Fruit fly (Drosophila melanogaster) ovary, adult (tissue): Measurements from ENCODE around the gene Cpr35B.

Experiments used
- CG17801 ChIP-seq: fragments of 200-800 bp; optimal IDR thresholded peaks from 2 replicates; lab custom pipeline; 2019; ENCODE audit warnings: missing biosample characterization, mild to moderate bottlenecking, missing genetic modification characterization, moderate library complexity; ENCODE audit not compliant: partially characterized antibody

Gene Cpr35B

dm6 chr2L:14432410-14433340 lies 7.7 kb upstream of the Cpr35B start:
- no peak for TF ChIP-seq CG17801

DNA sequence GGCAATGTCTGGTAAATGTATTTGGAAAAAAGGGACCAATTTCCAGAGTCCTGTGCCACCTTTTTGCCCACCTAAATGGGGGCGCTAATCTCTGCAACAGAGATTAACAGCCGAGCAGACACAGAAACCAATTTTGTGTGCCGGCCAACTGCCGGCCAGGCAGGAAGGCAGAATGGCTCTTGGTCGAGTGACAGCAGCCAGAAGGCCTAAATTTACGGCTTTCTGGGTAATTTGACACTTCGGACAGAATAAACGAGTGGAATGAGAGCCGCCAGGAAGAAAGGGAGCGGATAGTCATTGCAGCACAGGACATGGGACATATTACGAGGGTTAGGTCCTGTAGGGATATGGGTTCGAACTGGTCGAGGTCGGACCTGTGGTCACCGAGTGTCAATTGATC lies 6.4 kb upstream of the Cpr35B start:
- no peak for TF ChIP-seq CG17801

DNA sequence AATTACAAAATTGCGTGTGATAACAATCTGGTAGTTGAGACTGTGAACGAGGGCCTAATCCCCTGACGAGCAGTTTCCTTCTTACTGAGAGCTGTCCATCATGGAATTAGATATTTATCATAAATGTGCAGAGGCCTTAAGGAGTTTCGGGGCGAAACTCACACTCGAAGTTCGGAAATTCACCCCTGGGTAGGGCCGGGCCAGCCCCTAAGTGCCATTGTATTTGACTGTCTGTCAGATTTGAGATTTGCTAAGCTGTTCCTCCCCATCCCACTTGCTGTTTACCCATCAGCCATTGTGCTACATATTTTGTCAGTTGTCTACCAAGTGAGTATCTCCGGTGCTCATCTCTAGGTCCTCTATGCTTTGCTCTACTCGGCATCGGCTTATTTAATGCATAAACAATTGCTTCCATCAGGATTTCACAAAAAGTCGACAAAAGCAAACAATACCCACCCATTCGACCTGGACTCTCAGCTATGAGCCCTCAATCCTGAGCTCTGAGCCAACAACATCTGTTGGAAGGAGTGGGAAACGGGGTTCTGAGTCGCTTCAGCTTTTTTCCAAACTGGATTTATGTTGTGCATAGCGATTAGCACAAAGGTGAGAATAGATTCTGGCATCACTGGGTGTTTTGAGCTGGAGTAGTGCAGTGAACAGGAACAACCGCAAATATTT lies 5.3 kb upstream of the Cpr35B start:
- no peak for TF ChIP-seq CG17801

- TF ChIP-seq CG17801 = no peak
Observed at dm6 chr2L:14422029-14422831, 2.8 kb downstream of the Cpr35B start.

- no peak for TF ChIP-seq CG17801
Observed at dm6 chr2L:14417231-14417630, 7.8 kb downstream of the Cpr35B start, which contains the start of gene Pburs. Pburs (minus strand) TSS chr2L:14417331.

- TF ChIP-seq CG17801 = no peak
Observed at dm6 chr2L:14414291-14414893, 10.6 kb downstream of the Cpr35B start.

dm6 chr2L:14413408-14413807 lies 11.6 kb downstream of the Cpr35B start:
- no peak for TF ChIP-seq CG17801

dm6 chr2L:14411102-14411501 lies 13.9 kb downstream of the Cpr35B start:
- no peak for TF ChIP-seq CG17801

- TF ChIP-seq CG17801 = no peak
Observed at dm6 chr2L:14410331-14410730, 14.7 kb downstream of the Cpr35B start.

DNA sequence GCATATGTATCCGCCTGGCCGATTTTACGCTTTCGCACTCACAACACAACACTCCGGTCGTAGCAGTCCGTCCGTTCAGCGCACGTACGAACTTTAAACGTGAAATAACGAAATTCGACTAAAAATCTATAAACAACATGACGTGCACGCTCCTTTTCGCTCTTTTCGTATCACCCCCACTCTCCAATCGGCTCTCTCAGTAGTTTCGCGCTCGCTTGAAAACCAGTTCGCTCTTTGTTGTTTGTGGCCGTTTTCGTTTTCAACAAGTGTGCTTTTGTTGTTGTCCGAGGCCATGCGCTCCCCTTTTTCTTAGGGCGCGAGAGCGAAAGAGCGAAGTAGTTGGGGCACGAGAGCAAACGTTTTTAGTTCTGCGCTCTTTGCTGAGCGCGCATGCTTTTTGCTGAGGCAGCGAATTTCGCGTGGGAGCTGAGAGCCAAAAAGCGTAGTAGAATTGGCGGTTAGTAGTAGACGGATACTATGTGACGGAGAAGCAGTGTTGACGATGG lies 15.5 kb downstream of the Cpr35B start, which contains the start of gene elB:
Gene elB (minus strand): TSS at position 122 of the 506 bp plus-strand sequence.
- peak; percentile 70 for TF ChIP-seq CG17801

dm6 chr2L:14408383-14409004 lies 16.5 kb downstream of the Cpr35B start:
- TF ChIP-seq CG17801 = no peak

dm6 chr2L:14404744-14405449 lies 20.1 kb downstream of the Cpr35B start:
- TF ChIP-seq CG17801 = no peak

dm6 chr2L:14403568-14403967 lies 21.4 kb downstream of the Cpr35B start:
- no peak for TF ChIP-seq CG17801

DNA sequence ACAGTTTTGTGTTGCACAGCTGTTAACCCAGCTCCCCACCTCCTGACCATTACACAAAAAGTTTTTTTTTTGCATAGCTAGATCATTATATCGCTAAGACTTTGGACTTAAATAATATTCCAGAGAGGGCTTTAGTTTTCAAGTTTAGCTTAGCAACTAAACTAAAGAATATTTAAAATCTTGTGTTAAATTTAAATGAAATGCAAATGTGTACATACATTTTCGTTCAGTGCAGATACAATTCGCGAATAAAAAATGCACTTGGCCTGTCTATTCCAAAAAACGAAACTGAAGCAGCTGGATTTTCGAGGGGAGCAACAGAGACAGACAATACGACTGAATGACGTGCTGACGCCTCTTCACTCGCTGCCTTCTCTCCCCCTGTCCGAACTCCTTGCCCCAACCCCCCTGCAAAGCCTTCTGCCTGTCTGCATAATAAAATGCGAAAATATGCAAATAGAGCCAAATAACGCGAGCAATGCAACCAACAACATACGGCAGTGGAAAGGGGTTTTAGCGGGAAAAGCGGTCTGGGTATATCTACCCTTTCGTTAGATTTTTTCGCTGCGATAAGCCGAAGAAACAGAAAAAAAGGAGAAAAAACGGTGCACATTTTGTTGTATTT lies 23.3 kb downstream of the Cpr35B start:
- no peak for TF ChIP-seq CG17801

DNA sequence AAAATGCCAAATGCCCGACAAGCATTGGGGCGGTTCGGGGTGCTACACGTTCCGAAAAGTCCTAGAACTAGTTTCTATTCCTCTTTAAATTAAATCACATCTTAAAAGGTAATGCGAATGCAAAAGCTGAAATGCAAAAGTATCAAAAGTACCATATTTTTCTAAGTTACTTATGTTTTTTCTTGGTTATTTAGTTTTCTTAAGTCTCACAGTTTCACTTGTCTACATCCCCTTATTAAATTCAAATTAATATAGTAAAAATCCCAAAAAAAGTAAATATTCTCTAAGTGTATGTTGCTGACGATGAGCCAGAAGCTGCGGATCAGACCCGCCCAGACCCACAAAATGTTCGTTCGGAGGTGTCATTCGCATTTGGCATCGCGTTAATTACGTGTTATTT lies 24.3 kb downstream of the Cpr35B start:
- TF ChIP-seq CG17801 = no peak
